Worm (Caenorhabditis elegans): ENCODE measurements around the gene C43D7.8.

C43D7.8 gene

DNA sequence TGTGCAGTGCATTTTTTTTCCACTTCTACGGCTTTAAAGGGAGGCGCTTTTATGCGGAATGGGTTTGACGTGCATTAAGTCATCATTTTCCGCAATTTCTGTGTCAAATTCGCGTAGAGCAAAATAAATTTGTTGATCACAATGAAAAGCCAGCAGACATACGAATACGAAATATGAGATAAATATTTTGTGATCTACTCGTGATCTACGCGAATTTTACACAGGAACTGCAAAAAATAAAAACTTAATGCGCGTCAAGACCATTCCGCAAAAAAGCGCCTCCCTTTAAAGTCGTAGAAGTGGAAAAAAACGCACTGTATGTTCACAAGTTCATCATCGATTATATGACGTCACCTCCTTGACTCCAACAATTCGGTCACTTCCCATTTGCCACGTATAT is at the start of gene C43D7.8:
Gene C43D7.8 (minus strand): TSS at position 101 of the 400 bp plus-strand sequence.
- TF ChIP-seq daf-8 (GFP tag; IDR thresholded peaks at IDR 0.05), result no peak
- no peak for TF ChIP-seq lin-29 (GFP tag; IDR thresholded peaks at IDR 0.05)
- no peak for TF ChIP-seq R02D3.7 (tag; optimal IDR thresholded peaks at IDR 0.05)
- TF ChIP-seq mep-1 (tag; optimal IDR thresholded peaks at IDR 0.05), result no peak
- no peak for TF ChIP-seq mes-2 (tag; optimal IDR thresholded peaks at IDR 0.05; ENCODE audit: poor library complexity, severe bottlenecking)
- no peak for TF ChIP-seq nhr-41 (GFP tag; IDR thresholded peaks at IDR 0.05)
- TF ChIP-seq ceh-32 (tag; optimal IDR thresholded peaks at IDR 0.05; ENCODE audit: poor library complexity), result no peak
- no peak for TF ChIP-seq unc-39 (tag; optimal IDR thresholded peaks at IDR 0.05)
- no peak for TF ChIP-seq set-16 (GFP tag; IDR thresholded peaks at IDR 0.05)
- TF ChIP-seq daf-19 (GFP tag; conservative IDR thresholded peaks at IDR 0.05), result no peak
- TF ChIP-seq fkh-10 (GFP tag; optimal IDR thresholded peaks at IDR 0.05), result no peak
- no peak for TF ChIP-seq snpc-4 (tag; optimal IDR thresholded peaks at IDR 0.05)
- TF ChIP-seq T20F7.1 (GFP tag; optimal IDR thresholded peaks at IDR 0.05), result no peak

DNA sequence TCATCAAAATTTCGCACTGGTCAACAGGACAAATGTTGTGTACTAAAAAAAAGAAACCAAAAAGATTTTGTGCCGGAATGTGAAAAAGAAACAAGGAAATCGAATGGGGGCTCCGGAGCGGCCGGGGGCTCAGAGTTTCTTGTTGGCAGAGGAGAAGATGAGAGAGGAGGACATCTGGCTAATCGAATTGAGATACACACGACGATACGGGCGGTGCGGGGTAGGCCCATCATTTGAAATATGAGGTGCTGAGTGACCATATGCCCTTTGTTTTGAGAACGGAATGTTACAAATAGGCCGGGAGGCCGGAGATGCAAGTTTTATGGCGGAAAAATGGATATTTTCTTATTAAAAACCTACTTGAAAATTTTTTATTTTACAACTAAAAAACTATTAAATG is 46.7 kb upstream of the C43D7.8 start:
- no peak for TF ChIP-seq F44E2.7 (GFP tag; IDR thresholded peaks at IDR 0.05)
- no peak for TF ChIP-seq F37D6.2 (tag; optimal IDR thresholded peaks at IDR 0.05)
- TF ChIP-seq T20F7.1 (GFP tag; optimal IDR thresholded peaks at IDR 0.05), result no peak
- TF ChIP-seq T26A8.4 (GFP tag; IDR thresholded peaks at IDR 0.05), result no peak
- TF ChIP-seq madf-9 (GFP tag; conservative IDR thresholded peaks at IDR 0.05), result no peak
- no peak for TF ChIP-seq lin-38 (GFP tag; IDR thresholded peaks at IDR 0.05)
- TF ChIP-seq vab-7 (GFP tag; IDR thresholded peaks at IDR 0.05), result no peak
- no peak for TF ChIP-seq ztf-7 (tag; optimal IDR thresholded peaks at IDR 0.05)
- peak; percentile 22; the same call in 1 of the 2 replicates for TF ChIP-seq ceh-20 (GFP tag; IDR thresholded peaks at IDR 0.05)

DNA sequence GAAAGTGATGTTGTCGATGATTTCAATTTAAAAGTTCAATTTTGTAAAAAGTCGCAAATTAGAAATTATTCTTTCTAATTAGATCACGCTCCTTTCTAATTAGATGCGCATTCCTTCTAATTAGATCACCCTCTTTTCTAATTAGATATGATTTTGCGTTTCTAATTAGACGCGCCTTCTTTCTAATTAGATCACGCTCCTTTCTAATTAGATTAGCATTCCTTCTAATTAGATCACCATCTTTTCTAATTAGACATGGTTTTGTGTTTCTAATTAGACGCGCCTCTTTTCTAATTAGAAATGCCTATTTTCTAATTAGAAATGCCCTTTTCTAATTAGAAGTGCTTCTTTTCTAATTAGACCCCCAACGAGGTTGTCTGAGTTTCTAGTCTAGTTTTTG is 45.4 kb upstream of the C43D7.8 start:
- TF ChIP-seq lim-7 (GFP tag; IDR thresholded peaks at IDR 0.05) (no peak), daf-12 (tag; optimal IDR thresholded peaks at IDR 0.05) (no peak), dve-1 (tag; optimal IDR thresholded peaks at IDR 0.05; ENCODE audit: insufficient read depth) (no peak), gei-8 (GFP tag; optimal IDR thresholded peaks at IDR 0.05) (no peak), zfp-3 (GFP tag; conservative IDR thresholded peaks at IDR 0.05) (no peak), nhr-237 (tag; optimal IDR thresholded peaks at IDR 0.05) (no peak), unc-62 (GFP tag; optimal IDR thresholded peaks at IDR 0.05 in 1 of 2) (no peak), unc-62 (tag; optimal IDR thresholded peaks at IDR 0.05) (no peak), saeg-2 (GFP tag; IDR thresholded peaks at IDR 0.05) (no peak), lin-39 (tag; optimal IDR thresholded peaks at IDR 0.05) (no peak), aha-1 (tag) (no peak), nhr-77 (tag; optimal IDR thresholded peaks at IDR 0.05) (no peak)

DNA sequence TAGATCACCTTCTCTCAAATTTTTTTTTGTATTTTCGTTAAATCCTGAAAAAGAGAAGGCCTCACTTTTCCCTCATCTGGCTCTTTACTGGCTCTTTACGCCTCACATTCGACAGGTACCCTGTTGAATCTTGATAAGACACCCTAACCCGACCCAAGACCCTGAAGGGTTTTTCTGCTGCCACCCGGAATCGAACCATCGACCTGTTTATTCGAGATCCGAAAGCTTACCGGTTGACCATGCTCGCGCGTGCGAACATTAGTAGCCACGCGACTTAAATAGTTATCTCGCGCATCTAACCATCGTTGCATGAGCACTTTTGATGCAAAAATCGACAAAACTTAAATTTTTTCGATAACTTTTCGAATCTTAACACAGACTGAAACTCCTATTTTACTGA is 43.9 kb upstream of the C43D7.8 start:
- TF ChIP-seq unc-39 (tag; optimal IDR thresholded peaks at IDR 0.05) (no peak), nhr-42 (GFP tag; IDR thresholded peaks at IDR 0.05) (no peak), spr-3 (GFP tag; optimal IDR thresholded peaks at IDR 0.05) (no peak), vab-7 (GFP tag; IDR thresholded peaks at IDR 0.05) (no peak), mep-1 (tag; optimal IDR thresholded peaks at IDR 0.05) (no peak)

DNA sequence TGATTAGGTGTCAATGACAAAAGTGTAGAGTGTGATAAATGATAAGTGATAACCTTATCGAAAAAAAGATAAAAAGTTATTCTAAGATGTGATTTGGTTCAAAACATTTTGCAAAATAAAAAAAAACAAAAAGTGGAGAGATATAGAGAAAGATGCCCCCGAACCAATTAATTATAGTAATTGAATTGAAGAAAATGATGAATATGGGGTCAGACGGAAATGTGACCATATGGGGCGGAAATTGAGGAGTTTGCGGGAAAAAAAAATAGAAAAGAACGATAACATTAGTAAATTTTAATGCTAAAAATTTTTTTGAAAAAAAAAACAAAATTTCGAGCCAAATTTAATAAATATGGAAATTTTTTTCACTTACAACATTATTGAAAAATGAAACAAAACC is 43.2 kb upstream of the C43D7.8 start:
- TF ChIP-seq F44E2.7 (GFP tag; IDR thresholded peaks at IDR 0.05) (no peak), nhr-28 (tag; optimal IDR thresholded peaks at IDR 0.05) (no peak), vab-7 (GFP tag; IDR thresholded peaks at IDR 0.05) (no peak), ces-1 (GFP tag; optimal IDR thresholded peaks at IDR 0.05) (no peak), lin-15B (tag; optimal IDR thresholded peaks at IDR 0.05) (no peak), nhr-25 (tag; optimal IDR thresholded peaks at IDR 0.05; ENCODE audit: borderline replicate concordance, insufficient read depth) (no peak)

Data from whole organism, L4 larva.